Worm (Caenorhabditis elegans): ENCODE data around the gene ZK652.8.
A peak's percentile ranks its signal among the peaks of the same experiment; 100 is the strongest.

Gene ZK652.8

ce11 chrIII:7792970-7793369 lies 50.5 kb downstream of the ZK652.8 start:
- TF ChIP-seq unc-120 (tag; optimal IDR thresholded peaks at IDR 0.05; ENCODE audit: poor library complexity, severe bottlenecking) (no peak), nhr-2 (tag; optimal IDR thresholded peaks at IDR 0.05) (no peak), nhr-12 (tag; optimal IDR thresholded peaks at IDR 0.05) (no peak), nhr-237 (tag; optimal IDR thresholded peaks at IDR 0.05) (no peak), flh-1 (GFP tag; optimal IDR thresholded peaks at IDR 0.05) (no peak), tbx-8 (GFP tag; optimal IDR thresholded peaks at IDR 0.05) (no peak), drap-1 (GFP tag; optimal IDR thresholded peaks at IDR 0.05) (no peak), lin-32 (GFP tag; optimal IDR thresholded peaks at IDR 0.05) (no peak), unc-62 (GFP tag; optimal IDR thresholded peaks at IDR 0.05) (no peak), M03D4.4 (tag; optimal IDR thresholded peaks at IDR 0.05) (no peak), blmp-1 (tag; optimal IDR thresholded peaks at IDR 0.05) (no peak)

DNA sequence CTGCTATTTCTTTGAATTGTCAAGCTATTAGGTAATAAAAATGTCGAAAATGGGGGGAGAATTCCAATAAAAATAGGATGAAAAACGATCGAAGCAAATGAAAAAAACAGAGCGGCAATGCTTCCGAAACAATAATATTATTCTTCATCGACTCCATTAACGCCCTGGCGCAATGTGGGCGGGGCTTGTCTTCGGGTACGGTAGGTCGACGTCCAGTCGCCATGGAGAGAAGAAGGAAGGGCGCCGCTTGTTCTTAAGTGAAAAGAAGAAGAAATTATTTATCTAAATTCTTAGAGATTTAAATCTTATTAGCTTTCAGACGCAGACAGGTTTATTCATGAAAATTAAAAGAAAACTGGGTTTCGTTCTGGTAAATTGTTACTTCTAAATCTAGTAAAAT lies 51.2 kb downstream of the ZK652.8 start:
- TF ChIP-seq lsy-2 (tag; optimal IDR thresholded peaks at IDR 0.05) (peak; percentile 83), flh-1 (GFP tag; optimal IDR thresholded peaks at IDR 0.05) (no peak)
